Fruit fly (Drosophila melanogaster) whole organism, pupa: ENCODE results near the gene Muc14A.

ENCODE experiments used
- CG10348 ChIP-seq: fragments of 200-800 bp; sonication (Bioruptor generic); IDR thresholded peaks from 2 replicates; pipeline ENCODE4 v1.3.6; 2022; ENCODE audit warnings: missing biosample characterization, missing genetic modification characterization
- CG12605 ChIP-seq: fragments of 200-800 bp; sonication (Bioruptor generic); IDR thresholded peaks from 2 replicates; pipeline ENCODE4 v1.3.6; 2022; ENCODE audit warnings: missing biosample characterization, missing genetic modification characterization
- CG13204 ChIP-seq: fragments of 200-800 bp; sonication (Bioruptor generic); optimal IDR thresholded peaks from 2 replicates; lab custom pipeline; 2018; ENCODE audit warnings: missing biosample characterization, mild to moderate bottlenecking, missing genetic modification characterization, moderate library complexity
- CG14655 ChIP-seq: fragments of 200-800 bp; sonication (Bioruptor generic); optimal IDR thresholded peaks from 3 replicates; lab custom pipeline; 2017; ENCODE audit warnings: mild to moderate bottlenecking, missing biosample characterization, missing genetic modification reagents, missing genetic modification characterization
- CG15710 ChIP-seq: fragments of 200-800 bp; sonication (Bioruptor generic); optimal IDR thresholded peaks from 2 replicates; lab custom pipeline; 2018; ENCODE audit warnings: missing biosample characterization, mild to moderate bottlenecking, missing genetic modification characterization, moderate library complexity
- CG17806 ChIP-seq: fragments of 200-800 bp; sonication (Bioruptor generic); optimal IDR thresholded peaks from 2 replicates; lab custom pipeline; 2018; ENCODE audit warnings: missing biosample characterization, mild to moderate bottlenecking, missing genetic modification characterization, moderate library complexity
- CG32121 ChIP-seq: fragments of 200-800 bp; sonication (Bioruptor generic); IDR thresholded peaks from 2 replicates; pipeline ENCODE4 v1.3.6; 2022; ENCODE audit warnings: missing biosample characterization, missing genetic modification characterization
- CG34367 ChIP-seq: fragments of 200-800 bp; sonication (Bioruptor generic); optimal IDR thresholded peaks from 2 replicates; lab custom pipeline; 2018; ENCODE audit warnings: missing biosample characterization, mild to moderate bottlenecking, missing genetic modification characterization
- CG4496 ChIP-seq: fragments of 200-800 bp; sonication (Bioruptor generic); IDR thresholded peaks from 3 replicates; pipeline ENCODE4 v1.3.6; 2022; ENCODE audit warnings: missing biosample characterization, missing genetic modification characterization
- CG8159 ChIP-seq: fragments of 200-800 bp; sonication (Bioruptor generic); optimal IDR thresholded peaks from 3 replicates; lab custom pipeline; 2018; ENCODE audit warnings: missing biosample characterization, mild to moderate bottlenecking, missing genetic modification characterization, moderate library complexity
- CG8301 ChIP-seq: fragments of 200-800 bp; sonication (Bioruptor generic); optimal IDR thresholded peaks from 2 replicates; lab custom pipeline; 2018; ENCODE audit warnings: missing biosample characterization, mild to moderate bottlenecking, missing genetic modification characterization
- CG9948 ChIP-seq: fragments of 200-800 bp; sonication (Bioruptor generic); optimal IDR thresholded peaks from 2 replicates; lab custom pipeline; 2018; ENCODE audit warnings: missing biosample characterization, mild to moderate bottlenecking, missing genetic modification characterization, moderate library complexity
- D1 ChIP-seq: fragments of 200-800 bp; sonication (Bioruptor generic); optimal IDR thresholded peaks from 2 replicates; lab custom pipeline; 2018; ENCODE audit warnings: missing biosample characterization, mild to moderate bottlenecking, missing genetic modification characterization, moderate library complexity
- EcR ChIP-seq: fragments of 200-800 bp; sonication (Bioruptor generic); optimal IDR thresholded peaks from 3 replicates; lab custom pipeline; 2019; ENCODE audit warnings: missing biosample characterization, missing genetic modification characterization, mild to moderate bottlenecking, moderate library complexity, missing genetic modification reagents
- Ets98B ChIP-seq: fragments of 200-800 bp; sonication (Bioruptor generic); IDR thresholded peaks from 2 replicates; pipeline ENCODE4 v1.3.6; 2022; ENCODE audit warnings: missing biosample characterization, missing genetic modification characterization
- Pif1A ChIP-seq: fragments of 200-800 bp; sonication (Bioruptor generic); optimal IDR thresholded peaks from 3 replicates; lab custom pipeline; 2016; ENCODE audit warnings: missing biosample characterization, missing genetic modification characterization
- Pif1B ChIP-seq: fragments of 200-800 bp; sonication (Bioruptor generic); optimal IDR thresholded peaks from 3 replicates; lab custom pipeline; 2016; ENCODE audit warnings: missing biosample characterization, missing genetic modification characterization
- Snoo ChIP-seq: fragments of 200-800 bp; sonication (Bioruptor generic); optimal IDR thresholded peaks from 3 replicates; lab custom pipeline; 2017; ENCODE audit warnings: missing biosample characterization, mild to moderate bottlenecking, missing genetic modification characterization, inconsistent platforms
- fd96Ca ChIP-seq: fragments of 200-800 bp; sonication (Bioruptor generic); IDR thresholded peaks from 3 replicates; pipeline ENCODE4 v1.3.6; 2022; ENCODE audit warnings: missing biosample characterization, missing genetic modification characterization
- gl ChIP-seq: fragments of 200-800 bp; sonication (Bioruptor generic); optimal IDR thresholded peaks from 2 replicates; lab custom pipeline; 2018; ENCODE audit warnings: missing biosample characterization, mild to moderate bottlenecking, missing genetic modification characterization
- rn ChIP-seq: fragments of 200-800 bp; sonication (Bioruptor generic); IDR thresholded peaks from 2 replicates; pipeline ENCODE4 v1.3.6; 2022; ENCODE audit warnings: missing biosample characterization, missing genetic modification characterization

The Muc14A gene

DNA sequence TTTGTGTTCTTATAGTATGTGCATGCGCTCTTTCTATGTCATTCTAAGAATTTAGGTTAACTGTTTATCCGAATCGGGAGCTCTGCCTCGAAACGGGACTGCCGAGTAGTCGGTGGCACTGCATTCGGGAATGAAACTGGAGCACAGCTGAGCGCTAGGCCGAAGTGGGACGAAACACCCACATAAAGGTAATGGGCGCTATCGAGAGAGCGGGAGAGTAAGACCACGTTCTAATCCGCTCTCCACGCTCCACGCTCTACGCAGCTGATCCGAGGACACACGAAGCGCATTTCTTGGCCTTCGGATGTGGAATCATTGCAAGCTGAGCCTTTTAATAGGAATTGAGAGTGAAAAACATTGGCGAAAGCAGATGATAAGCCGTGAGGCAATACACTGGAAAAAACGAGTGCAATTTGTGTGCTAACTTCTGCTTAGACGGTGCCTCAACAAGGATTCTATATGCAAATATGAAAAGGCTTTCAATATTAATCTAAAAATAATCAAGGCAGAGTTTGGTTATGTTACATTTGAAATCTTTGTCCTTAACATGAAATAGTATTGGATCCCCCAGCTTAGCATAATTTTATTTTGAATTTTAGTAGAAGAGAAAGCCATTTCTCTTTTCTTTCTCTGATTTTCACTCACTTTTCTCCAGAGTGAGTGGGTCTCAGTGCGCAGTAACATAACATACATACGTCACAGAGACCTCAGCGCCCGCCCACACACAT is 77.1 kb downstream of the Muc14A start:
- TF ChIP-seq EcR (GFP tag; lab: Kevin White, UChicago) (no peak), Ets98B (GFP tag; lab: Robert Waterston, UW) (no peak), fd96Ca (0 out of 3 replicates have a peak, but pooled peaks have one; percentile 43), D1 (tag; lab: Kevin White, UChicago) (no peak), Pif1A (peak; percentile 28), CG14655 (peak; percentile 21), Pif1B (GFP tag; lab: Kevin White, UChicago) (no peak), CG32121 (peak; percentile 43; the same call in 1 of the 2 replicates), CG17806 (tag; lab: Kevin White, UChicago) (no peak), Snoo (tag; lab: Kevin White, UChicago) (no peak), CG13204 (no peak), rn (GFP tag; lab: Robert Waterston, UW) (no peak), CG8301 (tag; lab: Kevin White, UChicago) (no peak), CG12605 (GFP tag; lab: Robert Waterston, UW) (0 out of 2 replicates have a peak, but pooled peaks have one; percentile 19), CG4496 (GFP tag; lab: Robert Waterston, UW) (0 out of 3 replicates have a peak, but pooled peaks have one; percentile 35), CG9948 (tag; lab: Kevin White, UChicago) (no peak), CG34367 (tag; lab: Kevin White, UChicago) (peak; percentile 14), CG8159 (tag; lab: Kevin White, UChicago) (peak; percentile 59), CG10348 (GFP tag; lab: Robert Waterston, UW) (no peak)
- TF ChIP-seq, all 21 proteins: peak for 8

DNA sequence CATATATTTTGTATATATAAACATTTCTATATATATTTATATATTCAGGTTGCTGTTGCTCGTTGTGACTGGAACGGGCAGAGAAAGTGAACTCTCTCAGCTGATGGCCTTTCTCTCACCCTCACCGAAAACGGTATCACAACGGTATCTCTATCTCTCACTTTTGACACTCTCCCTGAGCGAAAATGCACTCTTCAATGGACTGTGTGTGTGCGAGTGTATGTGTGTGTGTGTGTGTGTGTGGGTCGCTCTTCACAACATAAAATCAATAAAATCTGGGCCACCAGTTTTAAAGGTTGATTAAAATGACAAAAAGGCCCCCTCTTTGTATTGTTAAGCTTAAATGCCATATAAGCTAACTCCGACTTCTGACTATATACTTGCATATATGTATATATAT is 78.6 kb downstream of the Muc14A start:
- TF ChIP-seq CG17806 (tag; lab: Kevin White, UChicago) (no peak), D1 (tag; lab: Kevin White, UChicago) (no peak), CG34367 (tag; lab: Kevin White, UChicago) (no peak), CG8159 (tag; lab: Kevin White, UChicago) (no peak), CG9948 (tag; lab: Kevin White, UChicago) (no peak), CG10348 (GFP tag; lab: Robert Waterston, UW) (no peak), CG14655 (no peak), Pif1B (GFP tag; lab: Kevin White, UChicago) (no peak), CG15710 (no peak), rn (GFP tag; lab: Robert Waterston, UW) (no peak), gl (tag; lab: Kevin White, UChicago) (no peak), CG12605 (GFP tag; lab: Robert Waterston, UW) (no peak), Pif1A (no peak), CG32121 (no peak)

DNA sequence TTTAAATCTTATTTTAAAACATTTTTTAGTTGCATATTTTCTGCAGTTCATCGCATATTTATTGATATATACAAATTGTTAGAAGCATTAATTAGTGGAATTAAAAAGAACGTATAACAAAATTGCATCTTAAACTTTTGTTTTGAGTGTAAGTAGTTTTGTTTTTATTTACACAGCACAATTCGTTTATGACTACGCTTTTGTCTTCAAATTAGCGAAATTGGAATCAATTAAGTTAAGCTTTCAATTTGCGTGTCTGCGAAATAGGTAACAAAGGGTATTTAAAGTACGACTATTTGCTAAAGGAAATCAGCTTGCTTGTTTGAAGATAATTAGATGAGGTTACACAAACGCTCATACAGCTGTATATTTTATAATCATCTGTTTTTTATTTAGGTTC is 79.4 kb downstream of the Muc14A start:
- no peak for TF ChIP-seq fd96Ca
- no peak for TF ChIP-seq CG8159 (tag; lab: Kevin White, UChicago)
- TF ChIP-seq CG13204: no peak
- TF ChIP-seq CG17806 (tag; lab: Kevin White, UChicago): no peak
- TF ChIP-seq CG15710: no peak
- no peak for TF ChIP-seq CG12605 (GFP tag; lab: Robert Waterston, UW)
- TF ChIP-seq CG4496 (GFP tag; lab: Robert Waterston, UW): no peak
- no peak for TF ChIP-seq CG9948 (tag; lab: Kevin White, UChicago)
- TF ChIP-seq gl (tag; lab: Kevin White, UChicago): no peak

DNA sequence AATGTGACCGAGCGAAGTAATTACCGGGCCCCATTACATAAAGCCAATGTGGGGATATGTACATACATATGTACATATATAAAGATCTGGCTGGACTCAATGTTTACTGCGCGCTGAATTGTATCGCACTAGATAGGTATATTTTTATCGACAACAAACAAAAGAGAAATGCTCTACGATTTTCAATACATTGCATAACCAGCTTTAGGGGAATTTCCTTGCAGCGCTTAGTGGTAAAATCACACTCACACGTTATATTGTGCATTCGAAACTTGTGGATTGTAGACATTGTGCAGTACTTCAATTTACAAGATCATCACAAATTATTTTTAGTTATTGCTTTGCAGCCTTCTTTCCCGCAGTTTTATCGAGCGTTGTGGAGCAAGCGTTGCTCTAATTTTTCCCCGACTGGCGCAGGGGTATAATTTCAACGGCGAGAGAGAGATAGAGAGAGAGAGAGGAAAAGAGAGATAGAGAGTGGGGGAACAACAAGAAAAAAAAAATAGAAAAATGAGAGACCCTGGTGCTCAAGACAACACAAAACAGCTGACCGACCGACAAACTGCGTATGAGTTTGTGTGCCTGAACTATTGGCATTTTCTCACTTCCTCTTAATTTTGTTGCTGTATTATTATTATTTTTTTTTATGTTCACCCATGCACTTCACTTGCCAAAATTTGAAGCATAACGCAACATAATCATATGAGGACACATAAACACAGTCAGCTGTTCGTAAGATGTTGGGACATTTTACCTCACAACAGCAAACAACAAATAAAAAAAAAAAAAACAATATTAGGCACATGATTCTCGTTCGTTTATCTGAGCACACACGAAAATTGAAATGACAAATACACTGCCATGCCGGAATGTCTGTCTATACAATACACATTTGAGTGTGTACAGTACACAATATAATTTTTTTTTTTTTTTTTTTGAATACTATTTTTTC is 80.4 kb downstream of the Muc14A start:
- TF ChIP-seq CG10348 (GFP tag; lab: Robert Waterston, UW): no peak
- TF ChIP-seq Snoo (tag; lab: Kevin White, UChicago): no peak
- no peak for TF ChIP-seq CG9948 (tag; lab: Kevin White, UChicago)
- no peak for TF ChIP-seq CG34367 (tag; lab: Kevin White, UChicago)
- TF ChIP-seq Pif1A: no peak
- TF ChIP-seq D1 (tag; lab: Kevin White, UChicago): no peak
- no peak for TF ChIP-seq CG17806 (tag; lab: Kevin White, UChicago)
- TF ChIP-seq rn (GFP tag; lab: Robert Waterston, UW): no peak
- TF ChIP-seq fd96Ca: no peak
- TF ChIP-seq CG4496 (GFP tag; lab: Robert Waterston, UW): peak; percentile 67
- peak; percentile 39 for TF ChIP-seq Ets98B (GFP tag; lab: Robert Waterston, UW)
- TF ChIP-seq CG14655: no peak
- 0 out of 2 replicates have a peak, but pooled peaks have one; percentile 12 for TF ChIP-seq CG32121
- TF ChIP-seq CG8301 (tag; lab: Kevin White, UChicago): no peak
- no peak for TF ChIP-seq gl (tag; lab: Kevin White, UChicago)
- peak; percentile 39; the same call in 1 of the 2 replicates for TF ChIP-seq CG12605 (GFP tag; lab: Robert Waterston, UW)
- TF ChIP-seq, all 21 proteins: peak for 4
